Worm (Caenorhabditis elegans) whole organism, L4 larva: ENCODE results near the gene cup-16.

Source experiments
- D1046.2 ChIP-seq: fragments of 200-800 bp; sonication (Bioruptor generic); IDR thresholded peaks from 2 replicates; pipeline ENCODE4 v1.3.6; 2022; ENCODE audit warnings: missing genetic modification characterization, missing compliant biosample characterization
- F26F4.8 ChIP-seq: fragments of 200-800 bp; sonication (Bioruptor generic); conservative IDR thresholded peaks from 2 replicates; pipeline ENCODE4 v1.3.6; 2022; ENCODE audit warnings: missing genetic modification characterization, missing compliant biosample characterization
- T26A8.4 ChIP-seq: fragments of 200-800 bp; sonication (Bioruptor generic); IDR thresholded peaks from 2 replicates; pipeline ENCODE4 v1.3.6; 2022; ENCODE audit warnings: missing genetic modification characterization, missing compliant biosample characterization
- Y48G9A.11 ChIP-seq: fragments of 200-800 bp; sonication (Bioruptor generic); IDR thresholded peaks from 2 replicates; pipeline ENCODE4 v1.3.6; 2022; ENCODE audit warnings: missing genetic modification reagents, missing genetic modification characterization, missing compliant biosample characterization
- Y75B8A.6 ChIP-seq: fragments of 200-800 bp; sonication (Bioruptor generic); IDR thresholded peaks from 2 replicates; pipeline ENCODE4 v1.3.6; 2022; ENCODE audit warnings: missing genetic modification reagents, missing genetic modification characterization, missing compliant biosample characterization
- ZK337.2 ChIP-seq: fragments of 200-800 bp; sonication (Bioruptor generic); IDR thresholded peaks from 2 replicates; pipeline ENCODE4 v1.3.6; 2022; ENCODE audit warnings: missing genetic modification reagents, missing genetic modification characterization, missing compliant biosample characterization
- ZK546.5 ChIP-seq, 2 experiments: sonication (generic microtip); optimal IDR thresholded peaks; 2 replicates each; lab custom pipeline; 2017; ENCODE audit warnings: missing biosample characterization in 2 of 2, missing genetic modification characterization in 2 of 2
- aha-1 ChIP-seq: fragments of 150-350 bp; peaks from one replicate; lab custom pipeline; 2014; ENCODE audit warnings: missing biosample characterization, missing genetic modification characterization
- attf-4 ChIP-seq: sonication (generic microtip); optimal IDR thresholded peaks from 3 replicates; lab custom pipeline; 2017; ENCODE audit warnings: missing biosample characterization, missing genetic modification characterization
- ceh-28 ChIP-seq: fragments of 150-350 bp; optimal IDR thresholded peaks from 2 replicates; lab custom pipeline; 2014; ENCODE audit warnings: missing biosample characterization, missing genetic modification reagents, missing genetic modification characterization
- ceh-44 ChIP-seq: fragments of 200-800 bp; sonication (Bioruptor generic); IDR thresholded peaks from 2 replicates; pipeline ENCODE4 v1.3.6; 2022; ENCODE audit warnings: missing genetic modification reagents, missing genetic modification characterization, missing compliant biosample characterization
- ceh-62 ChIP-seq: sonication (generic microtip); optimal IDR thresholded peaks from 2 replicates; lab custom pipeline; 2017; ENCODE audit warnings: missing biosample characterization, missing genetic modification characterization
- daf-16 ChIP-seq, 3 experiments: sonication (generic microtip); optimal IDR thresholded peaks; 2 replicates each; lab custom pipeline; 2016 to 2017; ENCODE audit warnings: missing genetic modification characterization in 3 of 3, missing genetic modification reagents in 3 of 3, mild to moderate bottlenecking in 2 of 3, missing compliant biosample characterization in 2 of 3, missing biosample characterization in 1 of 3, moderate library complexity in 1 of 3
- dve-1 ChIP-seq: sonication (generic microtip); optimal IDR thresholded peaks from 2 replicates; lab custom pipeline; 2017; ENCODE audit warnings: antibody characterized with exemption, mild to moderate bottlenecking, missing genetic modification characterization, missing compliant biosample characterization; ENCODE audit not compliant: insufficient read depth
- egl-27 ChIP-seq: sonication (generic microtip); optimal IDR thresholded peaks from 3 replicates; lab custom pipeline; 2017; ENCODE audit warnings: missing biosample characterization, missing genetic modification reagents, missing genetic modification characterization
- hlh-11 ChIP-seq: fragments of 200-800 bp; sonication (Bioruptor generic); optimal IDR thresholded peaks from 2 replicates; lab custom pipeline; 2018; ENCODE audit warnings: mild to moderate bottlenecking, missing genetic modification characterization, missing compliant biosample characterization
- hlh-30 ChIP-seq: sonication (generic microtip); optimal IDR thresholded peaks from 2 replicates; lab custom pipeline; 2017; ENCODE audit warnings: antibody characterized with exemption, mild to moderate bottlenecking, missing genetic modification characterization, missing compliant biosample characterization; ENCODE audit not compliant: insufficient read depth
- hmg-1.1 ChIP-seq: fragments of 200-800 bp; sonication (Bioruptor generic); IDR thresholded peaks from 2 replicates; pipeline ENCODE4 v1.3.6; 2022; ENCODE audit warnings: missing genetic modification reagents, missing genetic modification characterization, missing compliant biosample characterization
- lim-7 ChIP-seq: fragments of 200-800 bp; sonication (Bioruptor generic); IDR thresholded peaks from 2 replicates; pipeline ENCODE4 v1.3.6; 2022; ENCODE audit warnings: missing genetic modification characterization, missing compliant biosample characterization
- lin-15B ChIP-seq: fragments of 150-350 bp; sonication (generic microtip); optimal IDR thresholded peaks from 3 replicates; lab custom pipeline; 2014; ENCODE audit warnings: missing biosample characterization, missing genetic modification characterization
- lin-38 ChIP-seq: fragments of 200-800 bp; sonication (Bioruptor generic); IDR thresholded peaks from 2 replicates; pipeline ENCODE4 v1.3.6; 2022; ENCODE audit warnings: missing genetic modification reagents, missing genetic modification characterization, missing compliant biosample characterization
- madf-5 ChIP-seq, 2 experiments: fragments of 200-800 bp; sonication (Bioruptor generic); IDR thresholded peaks; 2 replicates each; pipeline ENCODE4 v1.3.6; 2022; ENCODE audit warnings: missing compliant biosample characterization in 2 of 2, missing genetic modification characterization in 2 of 2
- mes-2 ChIP-seq: sonication (generic microtip); optimal IDR thresholded peaks from 2 replicates; lab custom pipeline; 2016; ENCODE audit warnings: missing genotype, mild to moderate bottlenecking, missing genetic modification characterization, missing compliant biosample characterization; ENCODE audit not compliant: poor library complexity, severe bottlenecking
- mxl-2 ChIP-seq: fragments of 200-800 bp; sonication (Bioruptor generic); conservative IDR thresholded peaks from 2 replicates; pipeline ENCODE4 v1.3.6; 2022; ENCODE audit warnings: missing genetic modification reagents, missing genetic modification characterization, missing compliant biosample characterization
- nhr-25 ChIP-seq: sonication (generic microtip); optimal IDR thresholded peaks from 2 replicates; lab custom pipeline; 2017; ENCODE audit warnings: missing genetic modification characterization, mild to moderate bottlenecking, missing compliant biosample characterization, antibody characterized with exemption, moderate library complexity, borderline replicate concordance; ENCODE audit not compliant: insufficient read depth
- nhr-28 ChIP-seq: fragments of 150-350 bp; optimal IDR thresholded peaks from 2 replicates; lab custom pipeline; 2014; ENCODE audit warnings: missing biosample characterization, missing genetic modification characterization
- nhr-42 ChIP-seq: fragments of 200-800 bp; sonication (Bioruptor generic); IDR thresholded peaks from 2 replicates; pipeline ENCODE4 v1.3.6; 2022; ENCODE audit warnings: missing genetic modification characterization, missing compliant biosample characterization
- pha-4 ChIP-seq, 2 experiments: fragments of 150-350 bp in 1 of 2; fragments of 200-800 bp in 1 of 2; sonication (Bioruptor generic) in 1 of 2; IDR thresholded peaks in 1 of 2; optimal IDR thresholded peaks in 1 of 2; 2 replicates each; pipeline versions ENCODE4 v1.3.6 to Lab custom; 2014 to 2022; ENCODE audit warnings: missing genetic modification characterization in 2 of 2, missing genetic modification reagents in 2 of 2, missing biosample characterization in 1 of 2, missing compliant biosample characterization in 1 of 2
- saeg-2 ChIP-seq: fragments of 200-800 bp; sonication (Bioruptor generic); IDR thresholded peaks from 2 replicates; pipeline ENCODE4 v1.3.6; 2022; ENCODE audit warnings: missing genetic modification reagents, missing genetic modification characterization, missing compliant biosample characterization
- sdz-12 ChIP-seq: fragments of 200-800 bp; sonication (Bioruptor generic); optimal IDR thresholded peaks from 2 replicates; lab custom pipeline; 2018; ENCODE audit warnings: mild to moderate bottlenecking, missing genetic modification characterization, missing compliant biosample characterization
- set-16 ChIP-seq: fragments of 200-800 bp; sonication (Bioruptor generic); IDR thresholded peaks from 2 replicates; pipeline ENCODE4 v1.3.6; 2022; ENCODE audit warnings: missing genetic modification reagents, missing genetic modification characterization, missing compliant biosample characterization
- snpc-1.2 ChIP-seq: fragments of 200-800 bp; sonication (Bioruptor generic); IDR thresholded peaks from 2 replicates; pipeline ENCODE4 v1.3.6; 2022; ENCODE audit warnings: missing genetic modification reagents, missing genetic modification characterization, missing compliant biosample characterization
- spr-3 ChIP-seq: fragments of 200-800 bp; sonication (Bioruptor generic); optimal IDR thresholded peaks from 2 replicates; lab custom pipeline; 2018; ENCODE audit warnings: mild to moderate bottlenecking, missing genetic modification characterization, missing compliant biosample characterization
- unc-39 ChIP-seq: sonication (generic microtip); optimal IDR thresholded peaks from 2 replicates; lab custom pipeline; 2017; ENCODE audit warnings: missing biosample characterization, missing genetic modification characterization
- unc-62 ChIP-seq, 3 experiments: fragments of 150-350 bp in 1 of 3; sonication (generic microtip); optimal IDR thresholded peaks in 2 of 3; peaks in 1 of 3; 1 replicate in 1 of 3; 2 replicates in 2 of 3; lab custom pipeline; 2014 to 2017; ENCODE audit warnings: missing biosample characterization in 3 of 3, missing genetic modification characterization in 3 of 3, missing genetic modification reagents in 3 of 3, missing genotype in 1 of 3
- zip-2 ChIP-seq: fragments of 150-350 bp; optimal IDR thresholded peaks from 2 replicates; lab custom pipeline; 2014; ENCODE audit warnings: missing biosample characterization, missing genetic modification characterization
- ztf-7 ChIP-seq: fragments of 150-350 bp; optimal IDR thresholded peaks from 2 replicates; lab custom pipeline; 2014; ENCODE audit warnings: missing biosample characterization, missing genetic modification characterization

cup-16 gene

DNA sequence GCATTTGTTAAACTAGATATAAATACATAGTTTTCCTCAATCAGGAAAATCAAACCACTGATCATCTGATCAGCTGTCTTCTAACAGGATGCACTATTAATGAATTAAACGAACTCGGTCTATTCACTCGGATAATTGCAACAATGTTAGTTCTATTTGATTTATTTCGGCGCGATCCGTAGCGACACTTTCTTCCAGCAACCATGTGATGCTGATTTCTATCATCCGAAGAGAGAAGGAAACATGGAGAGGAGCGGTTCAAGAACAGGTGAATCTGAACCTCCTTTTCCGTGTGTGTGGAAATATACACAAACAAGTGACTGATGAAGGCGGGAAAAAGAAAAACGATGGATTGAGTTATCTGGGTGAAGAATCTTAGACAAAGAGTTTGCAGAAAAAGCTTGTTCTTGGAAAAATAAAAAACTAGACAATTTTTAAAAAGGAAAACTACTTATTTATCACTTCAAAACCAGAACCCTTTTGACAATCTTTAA lies 24.8 kb downstream of the cup-16 start:
- TF ChIP-seq egl-27 (tag; lab: Kevin White, UChicago) (no peak), nhr-28 (peak; percentile 4), hlh-11 (tag; lab: Kevin White, UChicago) (peak; percentile 13)

DNA sequence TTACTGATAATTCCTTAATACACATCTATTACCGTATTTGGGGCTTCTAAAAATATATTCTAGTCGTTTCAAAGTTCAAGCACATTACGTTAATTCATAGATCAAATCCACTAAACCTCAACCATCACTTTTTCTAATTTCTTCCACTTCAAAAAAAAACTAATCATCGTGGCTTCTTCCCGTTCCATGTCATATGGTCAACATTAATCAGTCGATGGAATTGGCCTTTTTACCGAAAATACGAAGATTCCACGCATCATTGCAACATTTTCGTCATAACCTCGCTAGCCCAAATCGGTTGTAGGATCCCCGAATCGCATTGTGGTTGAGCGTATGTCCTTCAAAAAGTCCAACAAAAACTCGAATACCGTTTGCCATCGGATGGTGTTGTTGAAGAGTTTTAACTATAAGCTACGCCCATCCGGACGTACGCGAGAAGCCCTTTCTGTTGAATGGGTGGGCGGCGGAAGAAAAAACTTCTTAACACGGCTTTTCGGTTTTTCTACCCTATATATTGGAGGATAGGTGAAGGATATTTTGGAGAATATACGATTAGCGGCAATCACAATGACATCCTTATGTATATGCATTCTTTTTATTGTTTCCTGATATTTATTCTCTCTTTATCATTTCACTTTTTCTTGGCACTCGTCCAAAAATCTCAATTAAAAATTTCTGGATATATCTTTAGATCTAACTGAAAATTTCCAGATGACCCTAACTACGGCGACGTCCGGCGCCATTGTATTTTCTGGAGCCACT lies 25.6 kb downstream of the cup-16 start, which contains the start of gene rol-6:
TSS of gene rol-6 (plus strand) at position 712 of the 762 bp plus-strand sequence.
- TF ChIP-seq nhr-28 (peak; percentile 30), hlh-11 (tag; lab: Kevin White, UChicago) (peak; percentile 17), aha-1 (tag; lab: Kevin White, UChicago) (peak; percentile 85), unc-39 (tag; lab: Kevin White, UChicago) (no peak)
- TF ChIP-seq, all 104 proteins: peak for 3

DNA sequence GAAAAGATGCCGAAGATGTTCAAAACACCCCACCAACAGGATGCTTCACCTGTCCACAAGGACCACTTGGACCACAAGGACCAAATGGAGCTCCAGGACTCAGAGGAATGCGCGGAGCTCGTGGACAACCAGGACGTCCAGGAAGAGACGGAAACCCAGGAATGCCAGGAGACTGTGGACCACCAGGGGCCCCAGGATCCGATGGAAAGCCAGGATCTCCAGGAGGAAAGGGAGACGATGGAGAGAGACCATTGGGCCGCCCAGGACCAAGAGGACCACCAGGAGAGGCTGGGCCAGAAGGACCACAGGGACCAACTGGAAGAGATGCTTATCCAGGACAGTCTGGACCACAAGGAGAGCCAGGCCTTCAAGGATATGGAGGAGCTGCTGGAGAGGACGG lies 26.7 kb downstream of the cup-16 start:
- TF ChIP-seq nhr-42 (GFP tag; lab: Robert Waterston, UW) (0 out of 2 replicates have a peak, but pooled peaks have one; percentile 7), zip-2 (tag; lab: Kevin White, UChicago) (no peak), F26F4.8 (GFP tag; lab: Robert Waterston, UW) (0 out of 2 replicates have a peak, but pooled peaks have one; percentile 29), spr-3 (no peak), set-16 (GFP tag; lab: Robert Waterston, UW) (peak; percentile 91)
- TF ChIP-seq, all 104 proteins: peak for 3

DNA sequence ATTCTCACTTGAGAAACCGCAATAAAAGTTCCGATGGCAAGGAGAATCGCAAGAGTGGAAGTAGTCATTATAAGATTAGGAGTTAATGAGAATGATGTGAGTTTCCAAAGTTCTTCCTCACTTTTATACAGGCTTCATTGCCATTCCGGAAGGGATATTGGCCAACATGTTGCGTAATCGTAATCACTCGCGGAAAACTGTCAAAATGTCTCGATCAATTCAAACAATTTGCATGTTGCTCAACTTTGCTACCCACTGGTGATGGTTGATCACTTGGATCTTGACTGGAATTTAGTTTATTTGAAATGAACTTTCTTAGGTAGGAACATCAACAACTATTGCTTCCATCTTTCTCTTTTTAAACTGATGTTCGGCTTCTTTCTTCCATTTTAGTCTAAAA lies 30.5 kb downstream of the cup-16 start, which contains the start of gene idpb-4:
TSS of gene idpb-4 (minus strand) at position 101 of the 400 bp plus-strand sequence.
- TF ChIP-seq snpc-1.2 (no peak), madf-5 (GFP tag; IDR thresholded peaks at IDR 0.05; lab: Robert Waterston, UW) (no peak), nhr-25 (no peak), ZK337.2 (GFP tag; lab: Robert Waterston, UW) (no peak), lim-7 (GFP tag; lab: Robert Waterston, UW) (no peak), ceh-28 (tag; lab: Kevin White, UChicago) (no peak), hlh-11 (tag; lab: Kevin White, UChicago) (no peak), sdz-12 (GFP tag; lab: Kevin White, UChicago) (no peak)
- TF ChIP-seq, all 104 proteins: peak for 0

DNA sequence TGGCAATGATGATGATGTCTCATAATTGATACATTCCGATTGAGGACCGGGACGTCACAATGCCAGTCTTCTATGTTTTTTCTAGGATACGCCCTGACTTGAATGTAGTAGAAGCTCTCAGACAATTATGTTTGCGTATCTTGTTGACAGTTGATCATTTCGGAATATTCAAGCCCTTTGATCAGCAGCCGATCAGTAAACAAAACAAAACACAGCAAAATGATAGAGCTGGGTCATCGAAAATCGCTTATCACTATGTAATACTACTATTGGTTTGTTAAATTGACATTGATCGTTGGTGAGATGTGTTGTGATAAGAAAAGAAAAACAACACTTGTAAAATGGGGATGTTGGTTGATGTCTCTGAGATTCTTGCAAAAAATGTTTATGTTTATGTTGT lies 31.3 kb downstream of the cup-16 start:
- peak; percentile 20 for TF ChIP-seq hlh-11 (tag; lab: Kevin White, UChicago)
- TF ChIP-seq mxl-2 (GFP tag; lab: Robert Waterston, UW), result no peak
- no peak for TF ChIP-seq ztf-7
- TF ChIP-seq daf-16 (GFP tag; optimal IDR thresholded peaks at IDR 0.05; lab: Kevin White, UChicago), result no peak
- TF ChIP-seq daf-16 (tag; optimal IDR thresholded peaks at IDR 0.05; lab: Kevin White, UChicago), result peak; percentile 92
- TF ChIP-seq attf-4, result no peak
- no peak for TF ChIP-seq Y48G9A.11
- peak; percentile 49 for TF ChIP-seq dve-1 (tag; lab: Kevin White, UChicago)
- no peak for TF ChIP-seq unc-62 (GFP tag; optimal IDR thresholded peaks at IDR 0.05 in 1 of 2; lab: Kevin White, UChicago)
- no peak for TF ChIP-seq unc-62 (tag; optimal IDR thresholded peaks at IDR 0.05; lab: Kevin White, UChicago)
- TF ChIP-seq, all 104 proteins: peak for 3

DNA sequence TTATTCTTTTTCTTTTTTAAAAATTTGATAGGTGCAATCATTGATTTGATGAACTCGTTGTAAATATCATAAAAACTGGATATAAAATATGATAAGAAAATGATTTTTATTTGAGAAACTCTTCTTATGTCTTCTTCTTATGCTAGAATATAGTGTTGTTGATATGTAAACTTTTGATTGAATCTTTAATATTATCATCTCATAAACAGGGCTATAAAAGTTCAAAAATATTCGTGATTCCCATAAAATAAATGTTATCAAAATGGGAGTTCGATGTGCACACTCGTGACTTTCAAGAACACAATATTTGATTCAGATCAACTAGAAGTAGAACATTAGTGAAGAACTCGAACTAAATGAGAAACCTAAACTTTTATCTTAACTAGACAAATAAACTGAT lies 32.0 kb downstream of the cup-16 start:
- no peak for TF ChIP-seq lim-7 (GFP tag; lab: Robert Waterston, UW)
- TF ChIP-seq F26F4.8 (GFP tag; lab: Robert Waterston, UW), result no peak
- no peak for TF ChIP-seq lin-38 (GFP tag; lab: Robert Waterston, UW)
- no peak for TF ChIP-seq ceh-44 (GFP tag; lab: Robert Waterston, UW)
- no peak for TF ChIP-seq pha-4 (GFP tag; IDR thresholded peaks at IDR 0.05; lab: Robert Waterston, UW)
- TF ChIP-seq pha-4 (tag; optimal IDR thresholded peaks at IDR 0.05; lab: Kevin White, UChicago), result no peak
- peak; percentile 11 for TF ChIP-seq hlh-30 (tag; lab: Kevin White, UChicago)
- no peak for TF ChIP-seq set-16 (GFP tag; lab: Robert Waterston, UW)
- TF ChIP-seq lin-15B (tag; lab: Kevin White, UChicago), result no peak
- no peak for TF ChIP-seq attf-4
- TF ChIP-seq saeg-2, result no peak
- no peak for TF ChIP-seq D1046.2 (GFP tag; lab: Robert Waterston, UW)
- TF ChIP-seq daf-16 (GFP tag; optimal IDR thresholded peaks at IDR 0.05; lab: Kevin White, UChicago), result no peak
- peak; percentile 99 for TF ChIP-seq daf-16 (tag; optimal IDR thresholded peaks at IDR 0.05; lab: Kevin White, UChicago)
- no peak for TF ChIP-seq T26A8.4 (GFP tag; lab: Robert Waterston, UW)
- no peak for TF ChIP-seq ceh-62
- no peak for TF ChIP-seq ZK546.5 (tag; optimal IDR thresholded peaks at IDR 0.05; lab: Kevin White, UChicago)
- TF ChIP-seq Y75B8A.6 (GFP tag; lab: Robert Waterston, UW), result no peak
- TF ChIP-seq mes-2 (tag; lab: Kevin White, UChicago), result no peak
- TF ChIP-seq hmg-1.1 (GFP tag; lab: Robert Waterston, UW), result no peak
